Worm (Caenorhabditis elegans) whole organism, late embryonic: ENCODE results near the gene F19C6.3.

Source experiments
- C08G9.2 ChIP-seq: sonication (generic microtip); optimal IDR thresholded peaks from 2 replicates; lab custom pipeline; 2016; ENCODE audit warnings: mild to moderate bottlenecking, missing genetic modification characterization, moderate library complexity, missing compliant biosample characterization
- F13H6.1 ChIP-seq: sonication (generic microtip); optimal IDR thresholded peaks from 2 replicates; lab custom pipeline; 2016; ENCODE audit warnings: missing genetic modification characterization, missing compliant biosample characterization
- K09A11.1 ChIP-seq: sonication (generic microtip); optimal IDR thresholded peaks from 2 replicates; lab custom pipeline; 2017; ENCODE audit warnings: antibody characterized with exemption, mild to moderate bottlenecking, missing genetic modification characterization, missing compliant biosample characterization; ENCODE audit not compliant: insufficient read depth
- ama-1 ChIP-seq: fragments of 150-350 bp; optimal IDR thresholded peaks from 2 replicates; lab custom pipeline; 2014
- ceh-2 ChIP-seq: sonication (generic microtip); optimal IDR thresholded peaks from 2 replicates; lab custom pipeline; 2016; ENCODE audit warnings: missing genotype, missing genetic modification characterization, missing compliant biosample characterization
- ceh-31 ChIP-seq: sonication (generic microtip); optimal IDR thresholded peaks from 2 replicates; lab custom pipeline; 2016; ENCODE audit warnings: missing genetic modification characterization, missing compliant biosample characterization
- ceh-48 ChIP-seq: sonication (generic microtip); optimal IDR thresholded peaks from 2 replicates; lab custom pipeline; 2016; ENCODE audit warnings: missing genetic modification characterization, inconsistent platforms, missing compliant biosample characterization
- fkh-10 ChIP-seq: fragments of 150-350 bp; optimal IDR thresholded peaks from 2 replicates; lab custom pipeline; 2014; ENCODE audit warnings: missing biosample characterization, missing genetic modification reagents, missing genetic modification characterization
- hlh-30 ChIP-seq: sonication (generic microtip); optimal IDR thresholded peaks from 2 replicates; lab custom pipeline; 2017; ENCODE audit warnings: antibody characterized with exemption, missing genetic modification characterization, missing compliant biosample characterization; ENCODE audit not compliant: insufficient read depth
- hlh-8 ChIP-seq: sonication (generic microtip); optimal IDR thresholded peaks from 2 replicates; lab custom pipeline; 2016; ENCODE audit warnings: missing genotype, missing genetic modification characterization, missing compliant biosample characterization
- pha-4 ChIP-seq: fragments of 150-350 bp; optimal IDR thresholded peaks from 2 replicates; lab custom pipeline; 2018; ENCODE audit warnings: missing biosample characterization, missing genetic modification reagents, missing genetic modification characterization
- pqm-1 ChIP-seq: sonication (generic microtip); optimal IDR thresholded peaks from 2 replicates; lab custom pipeline; 2016; ENCODE audit warnings: missing genetic modification characterization, missing compliant biosample characterization
- syd-9 ChIP-seq: sonication (generic microtip); optimal IDR thresholded peaks from 2 replicates; lab custom pipeline; 2016; ENCODE audit warnings: mild to moderate bottlenecking, missing genetic modification characterization, moderate library complexity, missing compliant biosample characterization
- zip-5 ChIP-seq: sonication (generic microtip); optimal IDR thresholded peaks from 2 replicates; lab custom pipeline; 2016; ENCODE audit warnings: missing genetic modification characterization, missing compliant biosample characterization

DNA sequence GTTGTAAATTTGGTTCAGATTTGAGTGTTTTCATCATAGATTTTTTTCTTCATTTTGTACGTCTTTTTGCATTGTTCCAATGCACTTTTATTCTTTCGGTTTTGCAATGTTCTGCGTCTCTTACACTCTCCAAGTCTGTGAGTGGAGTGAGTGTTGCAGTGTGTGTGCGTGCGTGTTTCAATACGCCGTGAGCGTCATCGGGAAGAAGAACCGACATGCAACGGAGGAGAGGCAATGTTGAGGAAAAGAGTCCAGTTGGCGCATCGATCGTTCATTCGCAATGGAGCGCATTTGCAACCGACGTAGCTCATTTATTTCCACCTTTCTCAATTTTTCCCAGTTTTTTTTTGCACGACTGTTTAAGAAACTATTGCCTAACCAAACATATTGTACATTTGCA, 50.0 kb downstream of the F19C6.3 start, which contains the start of gene ZC506.1:
- TF ChIP-seq zip-5 (tag; lab: Kevin White, UChicago) (no peak), pha-4 (no peak), ceh-48 (tag; lab: Kevin White, UChicago) (peak; percentile 92), hlh-30 (tag; lab: Kevin White, UChicago) (peak; percentile 52), K09A11.1 (tag; lab: Kevin White, UChicago) (peak; percentile 15), ceh-2 (tag; lab: Kevin White, UChicago) (no peak), ama-1 (no peak), syd-9 (tag; lab: Kevin White, UChicago) (peak; percentile 63), F13H6.1 (tag; lab: Kevin White, UChicago) (peak; percentile 42), pqm-1 (no peak), ceh-31 (tag; lab: Kevin White, UChicago) (peak; percentile 96), fkh-10 (GFP tag; lab: Kevin White, UChicago) (no peak), C08G9.2 (tag; lab: Kevin White, UChicago) (no peak), hlh-8 (tag; lab: Kevin White, UChicago) (no peak)
